Worm (Caenorhabditis elegans) whole organism, mixed stage, embryonic: ENCODE data around the gene npr-26.

Experiments used
- M03D4.4 ChIP-seq: sonication (generic microtip); optimal IDR thresholded peaks from 2 replicates; lab custom pipeline; 2017; ENCODE audit warnings: mild to moderate bottlenecking, missing genetic modification characterization, missing compliant biosample characterization
- bed-3 ChIP-seq: fragments of 200-800 bp; sonication (Bioruptor generic); optimal IDR thresholded peaks from 3 replicates; lab custom pipeline; 2018; ENCODE audit warnings: mild to moderate bottlenecking, missing genetic modification characterization, moderate library complexity, missing compliant biosample characterization
- blmp-1 ChIP-seq: fragments of 150-350 bp; optimal IDR thresholded peaks from 2 replicates; lab custom pipeline; 2014; ENCODE audit warnings: missing biosample characterization, missing genetic modification characterization
- ceh-39 ChIP-seq: fragments of 150-350 bp; optimal IDR thresholded peaks from 2 replicates; lab custom pipeline; 2014; ENCODE audit warnings: missing biosample characterization, missing genetic modification characterization
- ceh-43 ChIP-seq: fragments of 200-800 bp; sonication (Bioruptor generic); optimal IDR thresholded peaks from 2 replicates; lab custom pipeline; 2018; ENCODE audit warnings: mild to moderate bottlenecking, missing genetic modification characterization, moderate library complexity, missing compliant biosample characterization
- ceh-83 ChIP-seq: fragments of 200-800 bp; sonication (Bioruptor generic); optimal IDR thresholded peaks from 2 replicates; lab custom pipeline; 2018; ENCODE audit warnings: mild to moderate bottlenecking, missing genetic modification characterization, missing compliant biosample characterization
- ces-1 ChIP-seq: fragments of 150-350 bp; optimal IDR thresholded peaks from 2 replicates; lab custom pipeline; 2014; ENCODE audit warnings: missing biosample characterization, missing genetic modification reagents, missing genetic modification characterization
- cnd-1 ChIP-seq: fragments of 200-800 bp; sonication (Bioruptor generic); optimal IDR thresholded peaks from 2 replicates; lab custom pipeline; 2018; ENCODE audit warnings: mild to moderate bottlenecking, missing genetic modification characterization, missing compliant biosample characterization
- elt-1 ChIP-seq: sonication (generic microtip); optimal IDR thresholded peaks from 2 replicates; lab custom pipeline; 2017; ENCODE audit warnings: missing genetic modification characterization, mild to moderate bottlenecking, missing compliant biosample characterization, antibody characterized with exemption, moderate library complexity, borderline replicate concordance; ENCODE audit not compliant: insufficient read depth
- elt-3 ChIP-seq: fragments of 150-350 bp; optimal IDR thresholded peaks from 2 replicates; lab custom pipeline; 2014; ENCODE audit warnings: missing biosample characterization, missing genetic modification characterization
- flh-1 ChIP-seq: fragments of 200-800 bp; sonication (Bioruptor generic); optimal IDR thresholded peaks from 2 replicates; lab custom pipeline; 2018; ENCODE audit warnings: mild to moderate bottlenecking, missing genetic modification characterization, moderate library complexity, missing compliant biosample characterization
- hlh-1 ChIP-seq: fragments of 150-350 bp; optimal IDR thresholded peaks from 2 replicates; lab custom pipeline; 2014; ENCODE audit warnings: missing biosample characterization, missing genetic modification reagents, missing genetic modification characterization
- lin-13 ChIP-seq: fragments of 150-350 bp; optimal IDR thresholded peaks from 2 replicates; lab custom pipeline; 2014; ENCODE audit warnings: missing biosample characterization, missing genetic modification characterization
- lsy-2 ChIP-seq: fragments of 150-350 bp; optimal IDR thresholded peaks from 2 replicates; lab custom pipeline; 2014; ENCODE audit warnings: missing biosample characterization, missing genetic modification characterization
- mab-5 ChIP-seq: fragments of 150-350 bp; optimal IDR thresholded peaks from 2 replicates; lab custom pipeline; 2014; ENCODE audit warnings: missing biosample characterization, missing genetic modification characterization
- mep-1 ChIP-seq: fragments of 150-350 bp; optimal IDR thresholded peaks from 2 replicates; lab custom pipeline; 2017; ENCODE audit warnings: missing biosample characterization, missing genetic modification reagents, missing genetic modification characterization, inconsistent platforms
- mls-2 ChIP-seq: sonication (generic microtip); optimal IDR thresholded peaks from 2 replicates; lab custom pipeline; 2016; ENCODE audit warnings: mild to moderate bottlenecking, missing genetic modification characterization, moderate library complexity, missing compliant biosample characterization
- nhr-12 ChIP-seq: fragments of 150-350 bp; optimal IDR thresholded peaks from 2 replicates; lab custom pipeline; 2014; ENCODE audit warnings: missing biosample characterization, missing genetic modification characterization
- nhr-2 ChIP-seq: fragments of 150-350 bp; optimal IDR thresholded peaks from 2 replicates; lab custom pipeline; 2014; ENCODE audit warnings: missing biosample characterization, missing genetic modification characterization
- nhr-237 ChIP-seq: fragments of 150-350 bp; optimal IDR thresholded peaks from 2 replicates; lab custom pipeline; 2014; ENCODE audit warnings: missing biosample characterization, missing genetic modification characterization
- nhr-28 ChIP-seq: fragments of 150-350 bp; optimal IDR thresholded peaks from 2 replicates; lab custom pipeline; 2014; ENCODE audit warnings: missing biosample characterization, missing genetic modification characterization
- nhr-76 ChIP-seq: sonication (generic microtip); optimal IDR thresholded peaks from 2 replicates; lab custom pipeline; 2017; ENCODE audit warnings: missing biosample characterization, missing genetic modification characterization
- pha-4 ChIP-seq: fragments of 150-350 bp; optimal IDR thresholded peaks from 2 replicates; lab custom pipeline; 2018; ENCODE audit warnings: missing biosample characterization, missing genetic modification reagents, missing genetic modification characterization
- sem-2 ChIP-seq: fragments of 200-800 bp; sonication (Bioruptor generic); optimal IDR thresholded peaks from 2 replicates; lab custom pipeline; 2018; ENCODE audit warnings: mild to moderate bottlenecking, missing genetic modification characterization, missing compliant biosample characterization
- snpc-4 ChIP-seq: fragments of 150-350 bp; optimal IDR thresholded peaks from 2 replicates; lab custom pipeline; 2014; ENCODE audit warnings: missing biosample characterization, missing genetic modification characterization
- sptf-1 ChIP-seq: sonication (generic microtip); optimal IDR thresholded peaks from 2 replicates; lab custom pipeline; 2017; ENCODE audit warnings: mild to moderate bottlenecking, missing genetic modification characterization, moderate library complexity, missing compliant biosample characterization
- unc-120 ChIP-seq: sonication (generic microtip); optimal IDR thresholded peaks from 2 replicates; lab custom pipeline; 2017; ENCODE audit warnings: missing genetic modification characterization, missing compliant biosample characterization; ENCODE audit not compliant: poor library complexity, severe bottlenecking
- unc-39 ChIP-seq: fragments of 150-350 bp; optimal IDR thresholded peaks from 2 replicates; lab custom pipeline; 2014; ENCODE audit warnings: missing biosample characterization, missing genetic modification characterization
- unc-62 ChIP-seq: fragments of 150-350 bp; optimal IDR thresholded peaks from 2 replicates; lab custom pipeline; 2014; ENCODE audit warnings: missing biosample characterization, missing genetic modification reagents, missing genetic modification characterization
- zip-8 ChIP-seq: fragments of 150-350 bp; optimal IDR thresholded peaks from 2 replicates; lab custom pipeline; 2014; ENCODE audit warnings: missing biosample characterization, missing genetic modification characterization

Gene npr-26

DNA sequence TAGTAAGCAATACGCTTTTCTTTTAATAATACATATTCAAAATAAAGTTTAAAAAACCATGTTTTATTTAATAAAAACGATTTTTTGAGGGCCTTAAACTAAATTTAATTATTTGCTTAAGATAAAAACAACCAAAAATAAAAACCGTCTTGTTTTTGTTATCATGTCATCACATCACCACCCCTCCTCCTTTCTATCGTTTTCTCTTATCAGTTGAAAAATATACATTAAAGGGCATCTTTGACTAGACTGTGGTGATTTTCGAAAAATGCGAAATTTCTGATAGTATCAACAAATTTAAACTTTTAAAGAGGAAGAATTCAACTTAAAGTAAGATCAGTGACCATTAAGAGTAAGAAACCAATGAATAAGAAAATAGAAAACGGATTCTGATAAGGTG is 11.5 kb downstream of the npr-26 start:
- TF ChIP-seq hlh-1 (tag; lab: Kevin White, UChicago) (no peak), bed-3 (GFP tag; lab: Kevin White, UChicago) (no peak), mls-2 (tag; lab: Kevin White, UChicago) (no peak), ces-1 (no peak), nhr-76 (no peak), blmp-1 (tag; lab: Kevin White, UChicago) (no peak), nhr-12 (tag; lab: Kevin White, UChicago) (no peak), elt-3 (no peak), unc-120 (tag; lab: Kevin White, UChicago) (no peak), ceh-83 (no peak), nhr-28 (no peak)

DNA sequence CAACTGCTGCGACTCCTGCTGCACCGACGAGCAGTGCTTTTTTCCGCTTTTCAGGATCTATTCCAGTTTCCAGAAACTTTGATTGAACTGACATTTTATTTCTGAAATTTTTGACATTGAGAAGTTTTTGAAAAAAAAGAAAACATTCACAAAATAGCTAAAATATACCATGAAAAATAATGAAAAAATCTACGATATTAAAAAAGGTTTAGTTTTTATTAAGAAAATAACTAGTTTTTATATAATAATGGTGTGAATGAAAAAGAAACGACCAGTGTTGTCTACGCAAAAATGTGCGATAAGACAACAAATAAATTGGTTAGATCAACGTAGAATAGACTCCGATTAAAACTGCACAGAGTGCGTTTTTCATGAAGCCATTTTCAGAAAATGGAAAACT is 12.1 kb downstream of the npr-26 start, which contains the start of gene pmp-4:
TSS of gene pmp-4 (minus strand) at position 101 of the 400 bp plus-strand sequence.
- TF ChIP-seq M03D4.4 (tag; lab: Kevin White, UChicago) (no peak), mls-2 (tag; lab: Kevin White, UChicago) (no peak), ceh-83 (no peak), unc-62 (GFP tag; lab: Kevin White, UChicago) (no peak), pha-4 (tag; lab: Kevin White, UChicago) (no peak), nhr-28 (no peak), cnd-1 (tag; lab: Kevin White, UChicago) (no peak), lsy-2 (tag; lab: Kevin White, UChicago) (no peak)

DNA sequence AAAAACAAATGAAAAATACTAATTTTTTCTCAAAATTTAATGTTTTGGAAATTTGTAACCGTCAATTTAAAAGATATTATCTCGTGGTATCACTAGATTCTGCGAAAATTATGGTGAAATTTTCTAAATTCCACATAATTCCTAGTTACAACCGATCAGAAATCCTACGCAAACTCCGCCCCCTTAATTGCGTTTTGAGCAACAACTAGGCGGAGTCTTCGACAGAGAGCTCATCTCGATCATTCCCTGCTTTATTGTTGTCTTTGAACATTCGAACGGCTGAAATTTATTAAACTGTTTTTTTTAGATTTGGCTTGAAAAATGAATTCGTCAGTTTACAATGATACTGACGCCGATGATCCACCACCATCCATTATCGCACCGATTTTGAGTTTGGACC is 18.2 kb downstream of the npr-26 start, which contains the start of gene T02D1.4:
TSS of gene T02D1.4 (plus strand) at position 301 of the 400 bp plus-strand sequence.
- TF ChIP-seq sptf-1 (tag; lab: Kevin White, UChicago) (no peak), nhr-237 (tag; lab: Kevin White, UChicago) (no peak), mls-2 (tag; lab: Kevin White, UChicago) (no peak)

DNA sequence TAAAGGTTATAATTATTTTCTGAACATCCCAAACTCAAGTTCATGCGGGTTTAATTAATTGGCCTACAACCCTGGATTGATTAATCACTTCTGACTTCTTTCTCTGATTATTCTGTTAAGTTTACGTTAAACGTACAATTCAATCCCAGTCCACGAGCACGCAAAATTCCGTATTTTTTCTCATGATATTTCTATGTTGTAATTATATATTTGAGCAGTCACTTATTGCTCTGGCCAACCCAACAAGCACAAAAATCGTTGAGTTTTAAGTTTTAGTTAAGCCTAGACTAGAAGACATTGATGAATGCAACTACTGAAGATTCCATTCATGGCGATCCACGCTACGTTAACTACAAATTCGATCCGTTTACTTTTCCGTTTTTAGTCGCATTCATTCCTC is 21.7 kb downstream of the npr-26 start, which contains the start of gene sru-15:
TSS of gene sru-15 (plus strand) at position 301 of the 400 bp plus-strand sequence.
- no peak for TF ChIP-seq nhr-12 (tag; lab: Kevin White, UChicago)
- no peak for TF ChIP-seq elt-1 (tag; lab: Kevin White, UChicago)
- no peak for TF ChIP-seq lin-13 (tag; lab: Kevin White, UChicago)
- TF ChIP-seq, all 35 proteins: peak for 0

DNA sequence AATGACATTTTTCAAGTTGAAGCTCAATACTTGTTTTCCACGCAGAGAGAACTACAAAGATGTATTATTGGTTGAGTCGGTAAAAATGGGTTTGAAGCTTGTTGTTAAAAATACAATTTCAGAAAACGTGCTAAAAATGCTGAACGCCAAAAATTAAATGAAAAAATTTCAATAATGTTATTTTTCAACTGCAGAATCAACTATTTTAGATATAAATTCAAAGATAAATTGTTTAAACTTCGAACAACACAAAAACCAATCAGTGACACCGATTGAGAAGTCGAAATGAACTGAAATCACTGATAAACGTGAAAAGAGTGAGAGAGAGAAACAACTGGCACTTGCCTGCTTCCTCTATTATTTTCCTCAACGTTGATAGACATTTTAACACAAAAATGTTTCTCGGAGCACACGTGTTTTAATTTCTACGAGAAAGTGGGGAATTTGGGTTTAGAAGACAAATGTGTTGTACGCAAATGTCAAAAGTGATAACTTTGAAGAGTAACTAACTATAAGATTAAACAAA is 30.1 kb downstream of the npr-26 start, which contains the start of gene T02D1.8:
TSS of gene T02D1.8 (minus strand) at position 51 of the 526 bp plus-strand sequence.
- TF ChIP-seq nhr-28 = no peak
- peak; percentile 25 for TF ChIP-seq hlh-1 (tag; lab: Kevin White, UChicago)

DNA sequence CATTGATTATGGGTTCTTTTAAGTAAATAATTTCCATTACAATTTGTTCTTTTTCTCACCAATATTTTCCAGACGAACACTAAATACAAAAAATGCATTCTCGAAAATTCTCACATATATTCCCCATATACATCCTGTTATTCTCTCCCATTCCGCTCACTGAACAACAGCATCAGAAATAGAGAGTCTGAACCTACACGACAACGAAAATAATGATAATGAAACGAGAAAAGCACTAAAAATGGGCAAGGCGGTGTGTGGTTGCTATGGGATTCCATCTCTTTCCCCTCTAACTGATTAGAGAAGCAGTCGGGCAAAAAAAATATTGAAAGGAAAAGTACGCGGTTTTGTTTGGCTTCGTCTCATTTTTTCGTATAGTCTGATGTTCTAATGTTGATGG is 34.6 kb downstream of the npr-26 start, which contains the start of gene C30H6.12:
TSS of gene C30H6.12 (plus strand) at position 301 of the 400 bp plus-strand sequence.
- TF ChIP-seq bed-3 (GFP tag; lab: Kevin White, UChicago) (no peak), ceh-43 (GFP tag; lab: Kevin White, UChicago) (no peak), nhr-2 (tag; lab: Kevin White, UChicago) (no peak), unc-120 (tag; lab: Kevin White, UChicago) (no peak), blmp-1 (tag; lab: Kevin White, UChicago) (no peak), ces-1 (no peak), ceh-39 (tag; lab: Kevin White, UChicago) (no peak), zip-8 (tag; lab: Kevin White, UChicago) (no peak), lsy-2 (tag; lab: Kevin White, UChicago) (no peak), mls-2 (tag; lab: Kevin White, UChicago) (no peak), flh-1 (GFP tag; lab: Kevin White, UChicago) (no peak), snpc-4 (tag; lab: Kevin White, UChicago) (no peak), sptf-1 (tag; lab: Kevin White, UChicago) (no peak), lin-13 (tag; lab: Kevin White, UChicago) (no peak), M03D4.4 (tag; lab: Kevin White, UChicago) (no peak), cnd-1 (tag; lab: Kevin White, UChicago) (no peak)

DNA sequence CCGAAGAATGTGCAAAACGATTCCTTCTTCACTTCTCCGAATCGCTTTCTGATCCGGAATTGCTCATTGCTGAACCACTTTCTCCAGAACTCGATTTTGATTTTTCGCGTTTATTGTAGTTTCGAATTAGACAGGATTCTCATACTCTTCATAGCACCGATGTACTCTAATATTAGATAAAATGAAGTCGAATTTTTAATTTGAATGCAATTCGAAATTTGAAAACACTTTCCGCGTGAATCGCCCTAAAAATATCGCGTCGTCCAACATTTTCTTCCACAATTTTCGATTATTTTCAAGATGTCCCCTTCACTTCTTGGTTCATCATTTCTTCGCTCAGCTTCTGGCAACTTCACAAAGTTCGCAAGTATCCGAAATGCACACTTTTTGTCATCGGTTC is 35.6 kb downstream of the npr-26 start, which contains the start of gene C30H6.8:
TSS of gene C30H6.8 (plus strand) at position 301 of the 400 bp plus-strand sequence.
- TF ChIP-seq flh-1 (GFP tag; lab: Kevin White, UChicago) = no peak
- TF ChIP-seq mep-1 (tag; lab: Kevin White, UChicago) = no peak
- TF ChIP-seq mab-5 = no peak
- no peak for TF ChIP-seq nhr-12 (tag; lab: Kevin White, UChicago)
- TF ChIP-seq mls-2 (tag; lab: Kevin White, UChicago) = no peak
- TF ChIP-seq snpc-4 (tag; lab: Kevin White, UChicago) = no peak
- TF ChIP-seq M03D4.4 (tag; lab: Kevin White, UChicago) = no peak
- no peak for TF ChIP-seq elt-1 (tag; lab: Kevin White, UChicago)
- TF ChIP-seq sem-2 (GFP tag; lab: Kevin White, UChicago) = no peak
- no peak for TF ChIP-seq elt-3
- no peak for TF ChIP-seq unc-120 (tag; lab: Kevin White, UChicago)
- no peak for TF ChIP-seq hlh-1 (tag; lab: Kevin White, UChicago)
- TF ChIP-seq nhr-237 (tag; lab: Kevin White, UChicago) = no peak
- no peak for TF ChIP-seq blmp-1 (tag; lab: Kevin White, UChicago)
- no peak for TF ChIP-seq unc-39
- TF ChIP-seq lsy-2 (tag; lab: Kevin White, UChicago) = no peak
- no peak for TF ChIP-seq unc-62 (GFP tag; lab: Kevin White, UChicago)
- TF ChIP-seq, all 35 proteins: peak for 0
